Worm (Caenorhabditis elegans): ENCODE data around the gene fbxa-15.

DNA sequence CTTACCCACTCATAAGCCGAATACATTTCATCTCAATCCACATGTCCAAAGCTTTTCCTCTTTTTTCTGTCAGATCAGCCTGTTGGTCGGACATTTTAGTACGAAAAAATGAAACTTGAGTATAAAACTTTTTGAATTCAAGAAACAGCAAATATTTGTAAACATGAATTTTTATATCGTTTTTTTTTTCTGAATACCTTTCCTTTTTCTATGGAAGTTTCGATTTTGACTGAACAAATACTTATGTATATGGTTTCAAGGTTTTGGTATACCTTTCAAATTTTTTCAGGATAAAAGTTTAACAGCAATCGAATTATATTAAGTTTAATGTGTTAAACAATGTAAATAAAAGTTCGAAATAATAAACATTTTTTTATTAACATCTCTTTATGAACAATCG lies 18.8 kb upstream of the fbxa-15 start, which contains the start of gene fbxa-5:
- TF ChIP-seq dve-1 (tag; optimal IDR thresholded peaks at IDR 0.05), result no peak
- TF ChIP-seq unc-55 (GFP tag; optimal IDR thresholded peaks at IDR 0.05), result no peak
- TF ChIP-seq eyg-1 (tag; optimal IDR thresholded peaks at IDR 0.05), result no peak
- TF ChIP-seq elt-4 (tag; optimal IDR thresholded peaks at IDR 0.05), result no peak
- no peak for TF ChIP-seq nhr-11 (tag; optimal IDR thresholded peaks at IDR 0.05)
- no peak for TF ChIP-seq nfya-1 (tag; optimal IDR thresholded peaks at IDR 0.05)
- no peak for TF ChIP-seq F13H6.1 (tag; optimal IDR thresholded peaks at IDR 0.05)
